Worm (Caenorhabditis elegans) whole organism, L4 larva: ENCODE data around the gene aakg-5.
A peak's percentile ranks its signal among the peaks of the same experiment; 100 is the strongest.

Experiments used
- F44E2.7 ChIP-seq: fragments of 200-800 bp; sonication (Bioruptor generic); IDR thresholded peaks from 2 replicates; pipeline ENCODE4 v2.1.2; 2022; ENCODE audit warnings: missing genetic modification characterization, missing compliant biosample characterization
- ceh-32 ChIP-seq: sonication (generic microtip); optimal IDR thresholded peaks from 2 replicates; lab custom pipeline; 2016; ENCODE audit warnings: mild to moderate bottlenecking, missing genetic modification characterization, missing compliant biosample characterization; ENCODE audit not compliant: poor library complexity
- dmd-9 ChIP-seq: fragments of 200-800 bp; sonication (Bioruptor generic); IDR thresholded peaks from 2 replicates; pipeline ENCODE4 v1.3.6; 2022; ENCODE audit warnings: missing genetic modification reagents, missing genetic modification characterization, missing compliant biosample characterization
- dve-1 ChIP-seq: sonication (generic microtip); optimal IDR thresholded peaks from 2 replicates; lab custom pipeline; 2017; ENCODE audit warnings: antibody characterized with exemption, mild to moderate bottlenecking, missing genetic modification characterization, missing compliant biosample characterization; ENCODE audit not compliant: insufficient read depth
- egl-27 ChIP-seq: sonication (generic microtip); optimal IDR thresholded peaks from 3 replicates; lab custom pipeline; 2017; ENCODE audit warnings: missing biosample characterization, missing genetic modification reagents, missing genetic modification characterization
- fos-1 ChIP-seq: fragments of 150-350 bp; optimal IDR thresholded peaks from 2 replicates; lab custom pipeline; 2014; ENCODE audit warnings: missing biosample characterization, missing genetic modification characterization
- madf-5 ChIP-seq, 2 experiments: fragments of 200-800 bp; sonication (Bioruptor generic); IDR thresholded peaks; 2 replicates each; pipeline ENCODE4 v1.3.6; 2022; ENCODE audit warnings: missing compliant biosample characterization in 2 of 2, missing genetic modification characterization in 2 of 2
- nhr-237 ChIP-seq: sonication (generic microtip); optimal IDR thresholded peaks from 2 replicates; lab custom pipeline; 2017; ENCODE audit warnings: missing biosample characterization, missing genetic modification characterization
- nhr-6 ChIP-seq: fragments of 150-350 bp; optimal IDR thresholded peaks from 2 replicates; lab custom pipeline; 2014; ENCODE audit warnings: missing biosample characterization, missing genetic modification characterization
- nhr-77 ChIP-seq: fragments of 150-350 bp; optimal IDR thresholded peaks from 2 replicates; lab custom pipeline; 2014; ENCODE audit warnings: missing biosample characterization, missing genetic modification characterization
- rbr-2 ChIP-seq: sonication (generic microtip); optimal IDR thresholded peaks from 2 replicates; lab custom pipeline; 2016; ENCODE audit warnings: missing genotype, missing genetic modification characterization, missing compliant biosample characterization
- snpc-1.2 ChIP-seq: fragments of 200-800 bp; sonication (Bioruptor generic); IDR thresholded peaks from 2 replicates; pipeline ENCODE4 v1.3.6; 2022; ENCODE audit warnings: missing genetic modification reagents, missing genetic modification characterization, missing compliant biosample characterization
- unc-62 ChIP-seq, 3 experiments: fragments of 150-350 bp in 1 of 3; sonication (generic microtip); optimal IDR thresholded peaks in 2 of 3; peaks in 1 of 3; 1 replicate in 1 of 3; 2 replicates in 2 of 3; lab custom pipeline; 2014 to 2017; ENCODE audit warnings: missing biosample characterization in 3 of 3, missing genetic modification characterization in 3 of 3, missing genetic modification reagents in 3 of 3, missing genotype in 1 of 3

DNA sequence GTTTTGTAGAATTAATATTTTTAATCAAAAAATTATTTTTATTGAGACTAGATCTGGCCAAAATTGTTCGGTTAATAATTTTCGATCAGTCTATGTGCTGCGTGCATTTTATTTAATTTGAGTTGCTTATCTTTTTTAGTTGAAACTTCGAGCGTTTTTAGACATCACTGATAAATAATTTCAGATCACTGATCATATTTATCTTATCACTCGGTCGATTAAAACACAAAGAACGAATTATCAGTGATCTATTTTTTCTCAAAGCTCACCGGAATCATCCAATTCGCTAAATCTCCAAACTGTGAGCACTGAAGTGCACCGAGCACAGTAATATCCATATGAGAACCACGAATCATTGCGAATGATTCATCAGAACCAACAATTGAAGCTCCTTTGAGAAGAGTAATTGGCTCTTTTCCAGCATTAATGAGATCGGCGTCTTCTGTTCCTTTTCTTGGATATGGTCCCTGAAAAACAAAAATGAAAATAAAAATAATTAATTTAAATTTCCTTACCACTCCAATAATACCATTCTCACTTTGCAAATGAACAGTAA is 39.8 kb downstream of the aakg-5 start:
- TF ChIP-seq F44E2.7 (GFP tag; lab: Robert Waterston, UW) (no peak), madf-5 (GFP tag; IDR thresholded peaks at IDR 0.05; lab: Robert Waterston, UW) (no peak), fos-1 (tag; lab: Kevin White, UChicago) (no peak), snpc-1.2 (GFP tag; lab: Robert Waterston, UW) (no peak), unc-62 (GFP tag; optimal IDR thresholded peaks at IDR 0.05 in 1 of 2; lab: Kevin White, UChicago) (no peak), unc-62 (tag; optimal IDR thresholded peaks at IDR 0.05; lab: Kevin White, UChicago) (no peak), nhr-77 (tag; lab: Kevin White, UChicago) (no peak), dmd-9 (GFP tag; lab: Robert Waterston, UW) (no peak), rbr-2 (tag; lab: Kevin White, UChicago) (no peak), nhr-6 (tag; lab: Kevin White, UChicago) (no peak), nhr-237 (tag; lab: Kevin White, UChicago) (no peak), egl-27 (no peak), ceh-32 (tag; lab: Kevin White, UChicago) (no peak), dve-1 (tag; lab: Kevin White, UChicago) (peak; percentile 68)
